Worm (Caenorhabditis elegans): ENCODE measurements around the gene trr-1.
A peak's percentile ranks its signal among the peaks of the same experiment; 100 is the strongest.

Gene trr-1

ce11 chrII:11637189-11637754, 38.5 kb downstream of the trr-1 start (continued):
- peak; percentile 22 for TF ChIP-seq lin-13 (GFP tag; optimal IDR thresholded peaks at IDR 0.05)
- no peak for TF ChIP-seq nhr-129 (tag; optimal IDR thresholded peaks at IDR 0.05)

DNA sequence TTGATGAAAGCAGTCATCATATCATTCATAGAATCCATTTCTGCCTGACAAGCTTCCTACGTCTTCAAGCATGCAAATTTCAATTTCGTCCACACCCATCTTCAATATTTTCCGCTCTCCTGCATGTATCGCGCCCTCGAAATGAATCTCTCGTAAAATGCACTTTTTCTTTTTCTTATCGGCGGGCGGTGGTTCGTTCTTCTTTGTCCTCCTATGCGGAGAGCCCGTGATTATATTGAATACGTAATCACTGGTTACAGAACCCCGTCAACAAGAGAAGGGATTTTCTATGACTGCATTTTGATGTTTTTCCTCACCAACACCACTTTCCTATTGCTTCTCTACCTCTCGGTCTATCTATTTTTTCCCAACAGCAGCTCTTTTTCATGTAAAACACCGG, 39.1 kb downstream of the trr-1 start:
- TF ChIP-seq nhr-129 (tag; optimal IDR thresholded peaks at IDR 0.05) (peak; percentile 25), nhr-21 (tag; optimal IDR thresholded peaks at IDR 0.05) (peak; percentile 7), nhr-6 (tag; optimal IDR thresholded peaks at IDR 0.05) (peak; percentile 27), nhr-25 (tag; optimal IDR thresholded peaks at IDR 0.05) (no peak), Y55F3AM.14 (GFP tag; optimal IDR thresholded peaks at IDR 0.05) (peak; percentile 16), aly-2 (tag; optimal IDR thresholded peaks at IDR 0.05) (no peak), peb-1 (tag; optimal IDR thresholded peaks at IDR 0.05) (no peak), unc-39 (tag; optimal IDR thresholded peaks at IDR 0.05) (no peak)

DNA sequence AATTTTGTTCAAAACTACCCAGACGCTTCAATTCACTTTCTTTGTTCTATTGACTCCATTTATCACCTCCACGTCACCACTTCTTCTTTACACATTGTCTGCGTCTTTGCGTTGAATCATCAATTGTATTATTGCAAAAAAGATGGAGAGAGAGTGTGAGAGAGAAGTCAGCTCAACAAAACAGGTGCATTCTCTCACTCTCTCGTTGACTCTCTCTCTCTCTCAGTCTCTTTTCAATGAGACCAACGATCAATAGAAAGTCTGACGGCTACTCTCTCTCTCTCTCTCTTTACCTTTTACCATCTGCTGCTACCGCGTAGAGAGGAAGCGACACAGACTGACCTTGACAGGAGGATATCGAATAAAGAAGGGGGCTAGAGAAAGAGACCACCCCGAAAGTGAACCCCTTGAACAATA, 40.0 kb downstream of the trr-1 start:
- peak; percentile 93 for TF ChIP-seq ztf-4 (tag; optimal IDR thresholded peaks at IDR 0.05)
- peak; percentile 76 for TF ChIP-seq C34F6.9 (tag; optimal IDR thresholded peaks at IDR 0.05)
- no peak for TF ChIP-seq aly-2 (tag; optimal IDR thresholded peaks at IDR 0.05)
- no peak for TF ChIP-seq ztf-11 (tag; optimal IDR thresholded peaks at IDR 0.05)
- TF ChIP-seq dmd-4 (tag; optimal IDR thresholded peaks at IDR 0.05) = no peak
- no peak for TF ChIP-seq unc-62 (GFP tag; optimal IDR thresholded peaks at IDR 0.05)
- TF ChIP-seq mdl-1 (tag; optimal IDR thresholded peaks at IDR 0.05) = peak; percentile 73 to 81
- no peak for TF ChIP-seq lin-11 (tag; optimal IDR thresholded peaks at IDR 0.05)
- TF ChIP-seq R02D3.7 (tag; optimal IDR thresholded peaks at IDR 0.05) = no peak
- no peak for TF ChIP-seq ztf-1 (GFP tag; conservative IDR thresholded peaks at IDR 0.05)
- TF ChIP-seq nhr-6 (tag; optimal IDR thresholded peaks at IDR 0.05) = peak; percentile 94
- peak; percentile 90 for TF ChIP-seq nhr-21 (tag; optimal IDR thresholded peaks at IDR 0.05)
- peak; percentile 95 for TF ChIP-seq egl-27 (tag; optimal IDR thresholded peaks at IDR 0.05)
- TF ChIP-seq nhr-237 (tag; optimal IDR thresholded peaks at IDR 0.05) = peak; percentile 6
- TF ChIP-seq lin-13 (GFP tag; optimal IDR thresholded peaks at IDR 0.05) = peak; percentile 84
- TF ChIP-seq crh-2 (tag; optimal IDR thresholded peaks at IDR 0.05) = peak; percentile 98
- peak; percentile 71 for TF ChIP-seq sem-4 (tag; optimal IDR thresholded peaks at IDR 0.05)
- peak; percentile 97 for TF ChIP-seq fos-1 (tag; optimal IDR thresholded peaks at IDR 0.05)
- TF ChIP-seq blmp-1 (tag; optimal IDR thresholded peaks at IDR 0.05; ENCODE audit: insufficient read depth) = peak; percentile 95
- TF ChIP-seq sma-9 (GFP tag; optimal IDR thresholded peaks at IDR 0.05) = peak; percentile 98
- peak; percentile 75 for TF ChIP-seq sma-9 (tag; optimal IDR thresholded peaks at IDR 0.05)
- TF ChIP-seq lin-39 (tag; optimal IDR thresholded peaks at IDR 0.05) = peak; percentile 51
- no peak for TF ChIP-seq nhr-23 (tag; optimal IDR thresholded peaks at IDR 0.05)
- peak; percentile 20 for TF ChIP-seq mab-5 (tag; optimal IDR thresholded peaks at IDR 0.05)
- no peak for TF ChIP-seq ZK546.5 (tag; optimal IDR thresholded peaks at IDR 0.05)
- TF ChIP-seq snpc-4 (tag; optimal IDR thresholded peaks at IDR 0.05) = peak; percentile 14
- peak; percentile 1 for TF ChIP-seq nhr-11 (tag; optimal IDR thresholded peaks at IDR 0.05)
- TF ChIP-seq skn-1 (tag; optimal IDR thresholded peaks at IDR 0.05) = no peak
- peak; percentile 46 to 69 for TF ChIP-seq lsy-2 (tag; optimal IDR thresholded peaks at IDR 0.05)
- no peak for TF ChIP-seq alr-1 (tag; optimal IDR thresholded peaks at IDR 0.05)
- no peak for TF ChIP-seq ceh-82 (tag; optimal IDR thresholded peaks at IDR 0.05)
- TF ChIP-seq nhr-10 (tag; optimal IDR thresholded peaks at IDR 0.05) = peak; percentile 45
- peak; percentile 83 for TF ChIP-seq ama-1 (optimal IDR thresholded peaks at IDR 0.05)
- TF ChIP-seq mbf-1 (tag; optimal IDR thresholded peaks at IDR 0.05) = no peak
- peak; percentile 96 for TF ChIP-seq nhr-25 (tag; optimal IDR thresholded peaks at IDR 0.05)
- TF ChIP-seq F13H6.1 (tag; optimal IDR thresholded peaks at IDR 0.05) = peak; percentile 96
- TF ChIP-seq nhr-12 (tag; optimal IDR thresholded peaks at IDR 0.05) = no peak
- peak; percentile 61 for TF ChIP-seq gmeb-1 (tag; optimal IDR thresholded peaks at IDR 0.05)
- no peak for TF ChIP-seq zag-1 (tag; optimal IDR thresholded peaks at IDR 0.05)
- peak; percentile 95 for TF ChIP-seq sma-3 (GFP tag; optimal IDR thresholded peaks at IDR 0.05)
- peak; percentile 88 for TF ChIP-seq unc-55 (GFP tag; optimal IDR thresholded peaks at IDR 0.05)
- no peak for TF ChIP-seq unc-39 (tag; optimal IDR thresholded peaks at IDR 0.05)
- TF ChIP-seq nhr-77 (tag; optimal IDR thresholded peaks at IDR 0.05) = peak; percentile 49
- peak; percentile 97 for TF ChIP-seq nhr-129 (tag; optimal IDR thresholded peaks at IDR 0.05)
- TF ChIP-seq peb-1 (tag; optimal IDR thresholded peaks at IDR 0.05) = no peak
- TF ChIP-seq elt-3 (tag; optimal IDR thresholded peaks at IDR 0.05) = no peak
- no peak for TF ChIP-seq Y55F3AM.14 (GFP tag; optimal IDR thresholded peaks at IDR 0.05)
- no peak for TF ChIP-seq elt-1 (tag; optimal IDR thresholded peaks at IDR 0.05)
- peak; percentile 76 for TF ChIP-seq ceh-16 (tag; optimal IDR thresholded peaks at IDR 0.05)

All from whole organism, L2 larva.